Worm (Caenorhabditis elegans): ENCODE data around the gene C33D9.3.

Gene C33D9.3

ce11 chrIV:8817639-8818038 is 24.9 kb upstream of the C33D9.3 start, which contains the start of gene T28C6.10:
Gene T28C6.10 (plus strand): TSS chrIV:8817939.
- TF ChIP-seq hmg-1.1 (GFP tag; IDR thresholded peaks at IDR 0.05) (no peak), nhr-77 (tag; optimal IDR thresholded peaks at IDR 0.05) (no peak), F49E8.2 (tag; optimal IDR thresholded peaks at IDR 0.05; ENCODE audit: borderline replicate concordance) (no peak), tra-1 (GFP tag; IDR thresholded peaks at IDR 0.05) (no peak), gei-8 (GFP tag; optimal IDR thresholded peaks at IDR 0.05) (no peak), lin-39 (tag; optimal IDR thresholded peaks at IDR 0.05) (no peak), ceh-82 (tag; optimal IDR thresholded peaks at IDR 0.05) (no peak), daf-19 (GFP tag; conservative IDR thresholded peaks at IDR 0.05) (no peak), ZK337.2 (GFP tag; IDR thresholded peaks at IDR 0.05) (no peak), pqm-1 (tag; optimal IDR thresholded peaks at IDR 0.05) (no peak), dmd-9 (GFP tag; IDR thresholded peaks at IDR 0.05) (no peak)

- TF ChIP-seq set-16 (GFP tag; IDR thresholded peaks at IDR 0.05) = peak; percentile 93; the same call in 1 of the 2 replicates
- no peak for TF ChIP-seq gei-8 (GFP tag; optimal IDR thresholded peaks at IDR 0.05)
- 0 out of 2 replicates have a peak, but pooled peaks have one; percentile 7 for TF ChIP-seq dmd-8 (GFP tag; IDR thresholded peaks at IDR 0.05)
These were observed 23.9 kb upstream of the C33D9.3 start for ce11 chrIV:8816617-8817016.

ce11 chrIV:8816029-8816428 is 23.3 kb upstream of the C33D9.3 start, which contains the start of gene grsp-2:
Gene grsp-2 (plus strand): TSS chrIV:8816329.
- TF ChIP-seq ceh-44 (GFP tag; IDR thresholded peaks at IDR 0.05) (no peak), skn-1 (tag; optimal IDR thresholded peaks at IDR 0.05) (no peak), unc-62 (GFP tag; optimal IDR thresholded peaks at IDR 0.05 in 1 of 2) (no peak), unc-62 (tag; optimal IDR thresholded peaks at IDR 0.05) (no peak), zip-11 (GFP tag; IDR thresholded peaks at IDR 0.05) (no peak), daf-8 (GFP tag; IDR thresholded peaks at IDR 0.05) (no peak), F10B5.3 (tag; optimal IDR thresholded peaks at IDR 0.05) (no peak), zag-1 (tag; optimal IDR thresholded peaks at IDR 0.05) (no peak), Y5F2A.4 (GFP tag; optimal IDR thresholded peaks at IDR 0.05) (no peak), dmd-6 (GFP tag; IDR thresholded peaks at IDR 0.05) (no peak), T26A8.4 (GFP tag; IDR thresholded peaks at IDR 0.05) (no peak), set-16 (GFP tag; IDR thresholded peaks at IDR 0.05) (no peak), F37D6.2 (tag; optimal IDR thresholded peaks at IDR 0.05) (no peak), jun-1 (tag; optimal IDR thresholded peaks at IDR 0.05) (no peak), lir-3 (tag; optimal IDR thresholded peaks at IDR 0.05) (no peak)

ce11 chrIV:8815162-8815561 is 22.5 kb upstream of the C33D9.3 start:
- TF ChIP-seq nhr-28 (tag; optimal IDR thresholded peaks at IDR 0.05) (peak; percentile 75), lim-7 (GFP tag; IDR thresholded peaks at IDR 0.05) (no peak), hlh-30 (tag; optimal IDR thresholded peaks at IDR 0.05; ENCODE audit: insufficient read depth) (peak; percentile 0)

DNA sequence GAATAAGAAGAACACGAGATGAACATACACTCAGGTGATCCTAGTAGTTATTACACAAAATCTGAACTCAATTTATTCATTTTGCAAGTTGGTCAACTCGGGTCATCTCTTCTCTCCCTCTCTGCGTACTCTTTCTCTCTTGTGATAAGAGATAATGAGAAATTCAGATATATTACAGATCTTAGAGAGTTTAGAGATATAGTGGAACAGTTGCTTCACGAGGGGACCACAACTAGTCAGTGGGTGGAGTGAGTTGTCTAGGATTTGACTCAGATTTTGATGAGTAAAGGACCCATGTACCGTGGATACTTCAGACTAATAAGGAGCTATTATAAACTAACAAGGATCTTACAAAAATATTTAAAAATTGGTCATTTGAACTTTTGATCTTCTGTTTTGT is 20.9 kb upstream of the C33D9.3 start, which contains the start of gene exc-5:
TSS of gene exc-5 (minus strand) at position 57 of the 400 bp plus-strand sequence.
- TF ChIP-seq nhr-11 (tag; optimal IDR thresholded peaks at IDR 0.05) (peak; percentile 8), php-3 (GFP tag; IDR thresholded peaks at IDR 0.05) (no peak), lin-13 (GFP tag; optimal IDR thresholded peaks at IDR 0.05) (no peak), D1046.2 (GFP tag; IDR thresholded peaks at IDR 0.05) (no peak), aha-1 (tag) (peak; percentile 72), egl-43 (GFP tag; IDR thresholded peaks at IDR 0.05) (no peak), aly-2 (tag; optimal IDR thresholded peaks at IDR 0.05) (no peak)
